Worm (Caenorhabditis elegans) whole organism, early embryonic: ENCODE data around the gene ver-1.

ENCODE experiments used
- aly-1 ChIP-seq: sonication (generic microtip); optimal IDR thresholded peaks from 2 replicates; lab custom pipeline; 2016; ENCODE audit warnings: missing genetic modification characterization, missing compliant biosample characterization
- ama-1 ChIP-seq: fragments of 150-350 bp; optimal IDR thresholded peaks from 2 replicates; lab custom pipeline; 2014
- ceh-13 ChIP-seq: fragments of 200-800 bp; sonication (Bioruptor generic); optimal IDR thresholded peaks from 2 replicates; lab custom pipeline; 2018; ENCODE audit warnings: mild to moderate bottlenecking, missing genetic modification characterization, missing compliant biosample characterization
- ceh-36 ChIP-seq: sonication (generic microtip); optimal IDR thresholded peaks from 2 replicates; lab custom pipeline; 2016; ENCODE audit warnings: missing genetic modification characterization, inconsistent platforms, missing compliant biosample characterization
- flt-1 ChIP-seq: fragments of 200-800 bp; sonication (Bioruptor generic); IDR thresholded peaks from 2 replicates; pipeline ENCODE4 v1.3.6; 2022; ENCODE audit warnings: missing genetic modification characterization, missing compliant biosample characterization
- hmg-4 ChIP-seq: fragments of 200-800 bp; sonication (Bioruptor generic); optimal IDR thresholded peaks from 2 replicates; lab custom pipeline; 2018; ENCODE audit warnings: mild to moderate bottlenecking, missing genetic modification characterization, missing compliant biosample characterization
- hnd-1 ChIP-seq: sonication (generic microtip); optimal IDR thresholded peaks from 2 replicates; lab custom pipeline; 2016; ENCODE audit warnings: missing genetic modification characterization, missing compliant biosample characterization
- tbx-11 ChIP-seq: fragments of 200-800 bp; sonication (Bioruptor generic); IDR thresholded peaks from 2 replicates; pipeline ENCODE4 v1.3.6; 2022; ENCODE audit warnings: missing genetic modification characterization, missing compliant biosample characterization
- tbx-37 ChIP-seq: fragments of 200-800 bp; sonication (Bioruptor generic); conservative IDR thresholded peaks from 2 replicates; pipeline ENCODE4 v1.3.6; 2022; ENCODE audit warnings: missing genetic modification reagents, missing genetic modification characterization, missing compliant biosample characterization

DNA sequence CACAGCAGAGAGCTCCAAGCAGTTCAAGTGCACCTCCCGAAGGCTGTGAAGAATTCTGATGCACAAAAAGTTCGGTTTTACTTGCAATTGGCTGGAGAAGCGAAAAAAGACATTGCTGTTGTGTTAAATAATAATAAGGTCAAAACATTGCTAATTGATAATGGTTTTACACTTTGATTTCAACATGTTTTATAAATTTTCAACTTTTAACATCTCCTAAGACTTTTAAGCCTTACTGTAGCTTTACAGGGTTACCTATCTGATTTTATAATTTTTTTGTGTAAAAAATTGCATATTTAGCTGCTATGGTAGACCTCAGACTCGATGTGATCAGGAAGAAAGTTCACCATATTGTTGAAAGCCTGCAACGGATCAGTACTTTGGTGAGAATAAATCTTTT is 22.4 kb upstream of the ver-1 start, which contains the start of gene pals-25:
- no peak for TF ChIP-seq hmg-4
- no peak for TF ChIP-seq aly-1 (tag; lab: Kevin White, UChicago)
- no peak for TF ChIP-seq ama-1 (lab: Kevin White, UChicago)
- TF ChIP-seq tbx-37 (GFP tag; lab: Robert Waterston, UW), result no peak
- no peak for TF ChIP-seq tbx-11 (GFP tag; lab: Robert Waterston, UW)
- no peak for TF ChIP-seq flt-1 (GFP tag; lab: Robert Waterston, UW)
- no peak for TF ChIP-seq hnd-1 (tag; lab: Kevin White, UChicago)
- no peak for TF ChIP-seq ceh-36
- no peak for TF ChIP-seq ceh-13
